Fruit fly (Drosophila melanogaster): ENCODE results near the gene CG42268.

DNA sequence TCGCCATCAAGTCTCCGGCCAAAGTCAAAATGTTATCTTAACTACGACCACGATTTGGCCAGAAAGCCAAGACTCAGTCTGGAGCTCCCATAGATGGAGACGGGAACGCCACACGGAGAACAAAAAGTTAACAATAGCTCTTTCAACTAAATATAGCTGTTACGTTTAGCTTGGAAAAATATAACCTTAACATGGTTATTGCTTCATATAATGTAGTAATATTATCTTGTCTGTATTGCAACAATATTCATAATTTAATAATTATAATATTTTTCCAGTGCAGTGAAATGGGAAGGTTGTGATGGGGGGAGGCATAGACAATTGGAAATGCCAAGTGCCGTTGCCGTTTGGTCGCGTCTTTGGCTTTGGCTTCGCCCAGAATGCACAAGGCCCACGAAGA is 14.8 kb downstream of the CG42268 start:
- no peak for TF ChIP-seq usp (GFP tag; optimal IDR thresholded peaks at IDR 0.05)
- no peak for TF ChIP-seq psq (optimal IDR thresholded peaks at IDR 0.05)
- TF ChIP-seq CG8478 (optimal IDR thresholded peaks at IDR 0.05), result no peak
- no peak for TF ChIP-seq Dll (optimal IDR thresholded peaks at IDR 0.05)
- TF ChIP-seq pan (optimal IDR thresholded peaks at IDR 0.05), result no peak
